Worm (Caenorhabditis elegans) whole organism, young adult: Measurements from ENCODE around the gene rha-2.

Source experiments
- C06A6.2 ChIP-seq: fragments of 200-800 bp; sonication (Bioruptor generic); conservative IDR thresholded peaks from 2 replicates; pipeline ENCODE4 v1.3.6; 2022; ENCODE audit warnings: missing genetic modification characterization, missing compliant biosample characterization
- Y53G8AR.9 ChIP-seq: fragments of 200-800 bp; sonication (Bioruptor generic); conservative IDR thresholded peaks from 2 replicates; pipeline ENCODE4 v1.3.6; 2022; ENCODE audit warnings: missing genetic modification reagents, missing genetic modification characterization, missing compliant biosample characterization
- Y95B8A.8 ChIP-seq: fragments of 200-800 bp; sonication (Bioruptor generic); IDR thresholded peaks from 2 replicates; pipeline ENCODE4 v1.3.6; 2022; ENCODE audit warnings: missing genetic modification reagents, missing genetic modification characterization, missing compliant biosample characterization
- atf-7 ChIP-seq: sonication (generic microtip); optimal IDR thresholded peaks from 2 replicates; lab custom pipeline; 2017; ENCODE audit warnings: mild to moderate bottlenecking, missing genetic modification characterization, missing compliant biosample characterization
- attf-6 ChIP-seq: fragments of 200-800 bp; sonication (Bioruptor generic); IDR thresholded peaks from 2 replicates; pipeline ENCODE4 v1.3.6; 2022; ENCODE audit warnings: missing genetic modification reagents, missing genetic modification characterization, missing compliant biosample characterization
- cebp-1 ChIP-seq, 2 experiments: fragments of 200-800 bp in 1 of 2; sonication (Bioruptor generic) in 1 of 2; sonication (generic microtip) in 1 of 2; IDR thresholded peaks in 1 of 2; optimal IDR thresholded peaks in 1 of 2; 2 replicates each; pipeline versions ENCODE4 v1.3.6 to Lab custom; 2017 to 2022; ENCODE audit warnings: missing compliant biosample characterization in 2 of 2, missing genetic modification characterization in 2 of 2, mild to moderate bottlenecking in 1 of 2, missing genetic modification reagents in 1 of 2, moderate library complexity in 1 of 2
- hlh-12 ChIP-seq: sonication (generic microtip); optimal IDR thresholded peaks from 2 replicates; lab custom pipeline; 2016; ENCODE audit warnings: missing genetic modification characterization, missing compliant biosample characterization
- hlh-26 ChIP-seq: fragments of 200-800 bp; sonication (Bioruptor generic); conservative IDR thresholded peaks from 2 replicates; pipeline ENCODE4 v1.3.6; 2022; ENCODE audit warnings: missing genetic modification reagents, missing genetic modification characterization, missing compliant biosample characterization
- lin-26 ChIP-seq: fragments of 200-800 bp; sonication (Bioruptor generic); IDR thresholded peaks from 2 replicates; pipeline ENCODE4 v1.3.6; 2022; ENCODE audit warnings: missing genetic modification reagents, missing genetic modification characterization, missing compliant biosample characterization
- madf-6 ChIP-seq: fragments of 200-800 bp; sonication (Bioruptor generic); IDR thresholded peaks from 2 replicates; pipeline ENCODE4 v1.3.6; 2022; ENCODE audit warnings: missing genetic modification reagents, missing genetic modification characterization, missing compliant biosample characterization
- nhr-179 ChIP-seq: sonication (generic microtip); optimal IDR thresholded peaks from 2 replicates; lab custom pipeline; 2016; ENCODE audit warnings: mild to moderate bottlenecking, missing genetic modification characterization, missing compliant biosample characterization
- repo-1 ChIP-seq: sonication (generic microtip); optimal IDR thresholded peaks from 2 replicates; lab custom pipeline; 2017; ENCODE audit warnings: mild to moderate bottlenecking, missing genetic modification characterization, missing compliant biosample characterization
- tbp1 ChIP-seq: fragments of 200-800 bp; sonication (Bioruptor generic); optimal IDR thresholded peaks from 2 replicates; lab custom pipeline; 2018; ENCODE audit warnings: mild to moderate bottlenecking, missing genetic modification characterization, missing compliant biosample characterization

DNA sequence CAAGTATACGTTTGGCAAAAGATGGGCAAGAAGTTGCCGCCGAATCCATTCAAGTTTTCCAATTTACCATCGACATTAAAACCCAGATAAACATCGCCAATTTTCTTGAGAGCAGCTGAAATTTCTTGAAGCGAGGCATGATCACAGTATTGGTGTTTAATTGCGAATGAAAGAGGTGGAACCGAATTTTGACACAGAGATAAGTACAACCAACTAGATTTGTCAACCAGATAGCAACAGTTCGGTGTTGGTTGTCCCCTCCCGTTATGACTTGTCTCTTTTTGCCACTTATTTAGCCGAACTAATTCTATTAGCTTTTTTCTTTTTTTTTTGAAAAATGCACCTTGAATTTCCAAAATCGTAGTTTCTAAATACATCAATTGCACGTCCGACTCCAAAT is 36.0 kb downstream of the rha-2 start:
- TF ChIP-seq cebp-1 (GFP tag; IDR thresholded peaks at IDR 0.05; lab: Robert Waterston, UW) (no peak), cebp-1 (tag; optimal IDR thresholded peaks at IDR 0.05; lab: Kevin White, UChicago) (no peak), C06A6.2 (GFP tag; lab: Robert Waterston, UW) (no peak), Y95B8A.8 (no peak), repo-1 (tag; lab: Kevin White, UChicago) (no peak), hlh-12 (no peak), atf-7 (no peak), lin-26 (no peak), hlh-26 (no peak), nhr-179 (tag; lab: Kevin White, UChicago) (no peak), madf-6 (GFP tag; lab: Robert Waterston, UW) (no peak), tbp1 (no peak), attf-6 (GFP tag; lab: Robert Waterston, UW) (no peak), Y53G8AR.9 (GFP tag; lab: Robert Waterston, UW) (no peak)
